Fruit fly (Drosophila melanogaster): Measurements from ENCODE around the gene MnM.

MnM gene

dm6 chr3L:3225769-3226457 lies 47.5 kb upstream of the MnM start (continued):
- TF ChIP-seq hb (GFP tag; IDR thresholded peaks at IDR 0.05; ENCODE audit: partially characterized antibody) (0 out of 3 replicates have a peak, but pooled peaks have one; percentile 18), Hand (GFP tag; optimal IDR thresholded peaks at IDR 0.05) (peak; percentile 54), CG12942 (GFP tag; optimal IDR thresholded peaks at IDR 0.05) (no peak), Dfd (GFP tag; optimal IDR thresholded peaks at IDR 0.05) (no peak), CG9727 (GFP tag; optimal IDR thresholded peaks at IDR 0.05) (no peak), CG8478 (optimal IDR thresholded peaks at IDR 0.05) (peak; percentile 90), Poxn (GFP tag; IDR thresholded peaks at IDR 0.05) (no peak), stc (GFP tag; IDR thresholded peaks at IDR 0.05) (no peak), fru (optimal IDR thresholded peaks at IDR 0.05) (no peak), bcd (GFP tag; optimal IDR thresholded peaks at IDR 0.05) (no peak), CG30431 (GFP tag; optimal IDR thresholded peaks at IDR 0.05) (no peak), phol (tag; optimal IDR thresholded peaks at IDR 0.05) (no peak), maf-S (GFP tag; optimal IDR thresholded peaks at IDR 0.05) (no peak), toy (GFP tag; IDR thresholded peaks at IDR 0.05) (no peak), CG11093 (GFP tag; IDR thresholded peaks at IDR 0.05) (no peak), klu (GFP tag; IDR thresholded peaks at IDR 0.05) (no peak), sisA (GFP tag; IDR thresholded peaks at IDR 0.05) (no peak), Nf-YC (tag; optimal IDR thresholded peaks at IDR 0.05) (no peak), CG1647 (GFP tag; optimal IDR thresholded peaks at IDR 0.05) (no peak), CG6683 (GFP tag; optimal IDR thresholded peaks at IDR 0.05) (no peak), CG32767 (GFP tag; IDR thresholded peaks at IDR 0.05) (no peak), ap (GFP tag; IDR thresholded peaks at IDR 0.05) (no peak), mld (GFP tag; IDR thresholded peaks at IDR 0.05; ENCODE audit: partially characterized antibody) (no peak), HLHmδ (GFP tag; optimal IDR thresholded peaks at IDR 0.05) (peak; percentile 46), Dref (GFP tag; IDR thresholded peaks at IDR 0.05) (no peak), sob (GFP tag; IDR thresholded peaks at IDR 0.05) (peak; percentile 20; the same call in 1 of the 2 replicates), gem (tag; optimal IDR thresholded peaks at IDR 0.05) (no peak), cg (GFP tag; optimal IDR thresholded peaks at IDR 0.05) (peak; percentile 100), CG32532 (GFP tag; IDR thresholded peaks at IDR 0.05) (peak; percentile 55; the same call in 1 of the 2 replicates), sens (GFP tag) (peak; percentile 10), CG3407 (GFP tag; optimal IDR thresholded peaks at IDR 0.05) (no peak), CG14050 (GFP tag; IDR thresholded peaks at IDR 0.05) (no peak), Atf6 (GFP tag; IDR thresholded peaks at IDR 0.05) (peak; percentile 50; the same call in 1 of the 2 replicates), insv (GFP tag; optimal IDR thresholded peaks at IDR 0.05) (no peak), NfI (GFP tag; optimal IDR thresholded peaks at IDR 0.05) (peak; percentile 6), chn (GFP tag; optimal IDR thresholded peaks at IDR 0.05) (peak; percentile 26), Dad (GFP tag; optimal IDR thresholded peaks at IDR 0.05) (no peak), bowl (GFP tag; IDR thresholded peaks at IDR 0.05) (no peak), Taf1 (GFP tag; IDR thresholded peaks at IDR 0.05) (no peak), CG7556 (GFP tag; optimal IDR thresholded peaks at IDR 0.05) (no peak), sd (tag; optimal IDR thresholded peaks at IDR 0.05) (no peak), vfl (GFP tag; optimal IDR thresholded peaks at IDR 0.05) (peak; percentile 9), Adf1 (GFP tag; IDR thresholded peaks at IDR 0.05) (peak; percentile 32; the same call in 1 of the 2 replicates), CG10431 (GFP tag; optimal IDR thresholded peaks at IDR 0.05) (no peak), CG14441 (GFP tag; IDR thresholded peaks at IDR 0.05) (no peak), ttk (GFP tag; IDR thresholded peaks at IDR 0.05) (no peak), CoRest (tag; optimal IDR thresholded peaks at IDR 0.05) (no peak), usp (GFP tag; optimal IDR thresholded peaks at IDR 0.05) (no peak), seq (GFP tag; IDR thresholded peaks at IDR 0.05) (no peak), inv (GFP tag; IDR thresholded peaks at IDR 0.05; ENCODE audit: partially characterized antibody) (no peak), chif (GFP tag; optimal IDR thresholded peaks at IDR 0.05) (no peak), tll (GFP tag; optimal IDR thresholded peaks at IDR 0.05) (no peak)
